Fruit fly (Drosophila melanogaster) whole organism, prepupa: ENCODE data around the gene Cyp4ac3.

Experiments
- Blimp-1 ChIP-seq: fragments of 200-800 bp; sonication (Bioruptor generic); optimal IDR thresholded peaks from 3 replicates; lab custom pipeline; 2017; ENCODE audit warnings: missing biosample characterization, missing genetic modification characterization, mild to moderate bottlenecking, moderate library complexity, missing genetic modification reagents
- CG10631 ChIP-seq: fragments of 200-800 bp; sonication (Bioruptor generic); optimal IDR thresholded peaks from 2 replicates; lab custom pipeline; 2016; ENCODE audit warnings: missing biosample characterization, missing genetic modification characterization
- CG10669 ChIP-seq: fragments of 200-800 bp; sonication (Bioruptor generic); optimal IDR thresholded peaks from 3 replicates; lab custom pipeline; 2018; ENCODE audit warnings: missing biosample characterization, mild to moderate bottlenecking, missing genetic modification characterization, moderate library complexity
- CG11294 ChIP-seq: fragments of 200-800 bp; sonication (Bioruptor generic); IDR thresholded peaks from 2 replicates; pipeline ENCODE4 v1.3.6; 2022; ENCODE audit warnings: missing biosample characterization, missing genetic modification characterization
- CG11762 ChIP-seq: fragments of 200-800 bp; sonication (Bioruptor generic); optimal IDR thresholded peaks from 3 replicates; lab custom pipeline; 2016; ENCODE audit warnings: missing biosample characterization, missing genetic modification characterization; ENCODE audit not compliant: insufficient read depth
- CG11902 ChIP-seq: fragments of 200-800 bp; sonication (Bioruptor generic); optimal IDR thresholded peaks from 3 replicates; lab custom pipeline; 2016; ENCODE audit warnings: missing biosample characterization, missing genetic modification characterization
- CG15336 ChIP-seq: fragments of 200-800 bp; sonication (Bioruptor generic); IDR thresholded peaks from 2 replicates; pipeline ENCODE4 v1.3.6; 2022; ENCODE audit warnings: missing biosample characterization, missing genetic modification characterization
- CG1621 ChIP-seq: fragments of 200-800 bp; sonication (Bioruptor generic); optimal IDR thresholded peaks from 3 replicates; lab custom pipeline; 2018; ENCODE audit warnings: missing biosample characterization, mild to moderate bottlenecking, missing genetic modification characterization
- CG16779 ChIP-seq: fragments of 200-800 bp; sonication (Bioruptor generic); optimal IDR thresholded peaks from 3 replicates; lab custom pipeline; 2017; ENCODE audit warnings: missing biosample characterization, mild to moderate bottlenecking, missing genetic modification characterization
- CG31627 ChIP-seq: fragments of 200-800 bp; sonication (Bioruptor generic); optimal IDR thresholded peaks from 3 replicates; lab custom pipeline; 2016; ENCODE audit warnings: missing biosample characterization, missing genetic modification characterization
- CG32006 ChIP-seq: fragments of 200-800 bp; sonication (Bioruptor generic); optimal IDR thresholded peaks from 3 replicates; lab custom pipeline; 2017; ENCODE audit warnings: missing biosample characterization, mild to moderate bottlenecking, missing genetic modification characterization
- CG34406 ChIP-seq: fragments of 200-800 bp; sonication (Bioruptor generic); optimal IDR thresholded peaks from 3 replicates; lab custom pipeline; 2016; ENCODE audit warnings: missing biosample characterization, missing genetic modification characterization
- CG3919 ChIP-seq: fragments of 200-800 bp; sonication (Bioruptor generic); optimal IDR thresholded peaks from 3 replicates; lab custom pipeline; 2016; ENCODE audit warnings: missing biosample characterization, missing genetic modification characterization
- CG4318 ChIP-seq: fragments of 200-800 bp; sonication (Bioruptor generic); optimal IDR thresholded peaks from 3 replicates; lab custom pipeline; 2017; ENCODE audit warnings: missing biosample characterization, mild to moderate bottlenecking, missing genetic modification characterization
- CG6163 ChIP-seq: fragments of 200-800 bp; sonication (Bioruptor generic); IDR thresholded peaks from 3 replicates; pipeline ENCODE4 v1.3.6; 2022; ENCODE audit warnings: missing biosample characterization, missing genetic modification characterization
- CG6276 ChIP-seq: fragments of 200-800 bp; sonication (Bioruptor generic); optimal IDR thresholded peaks from 2 replicates; lab custom pipeline; 2017; ENCODE audit warnings: missing biosample characterization, mild to moderate bottlenecking, missing genetic modification characterization
- CG6792 ChIP-seq: fragments of 200-800 bp; sonication (Bioruptor generic); optimal IDR thresholded peaks from 3 replicates; lab custom pipeline; 2016; ENCODE audit warnings: missing biosample characterization, missing genetic modification characterization
- CG7368 ChIP-seq: fragments of 200-800 bp; sonication (Bioruptor generic); optimal IDR thresholded peaks from 3 replicates; lab custom pipeline; 2016; ENCODE audit warnings: missing biosample characterization, missing genetic modification characterization
- CG8119 ChIP-seq: fragments of 200-800 bp; sonication (Bioruptor generic); IDR thresholded peaks from 3 replicates; pipeline ENCODE4 v1.3.6; 2022; ENCODE audit warnings: missing biosample characterization, missing genetic modification characterization
- CG8319 ChIP-seq: fragments of 200-800 bp; sonication (Bioruptor generic); optimal IDR thresholded peaks from 3 replicates; lab custom pipeline; 2016; ENCODE audit warnings: missing biosample characterization, missing genetic modification characterization
- CG8632 ChIP-seq: fragments of 200-800 bp; sonication (Bioruptor generic); optimal IDR thresholded peaks from 3 replicates; lab custom pipeline; 2016; ENCODE audit warnings: missing biosample characterization, missing genetic modification characterization
- Eip75B ChIP-seq: fragments of 200-800 bp; sonication (Bioruptor generic); optimal IDR thresholded peaks from 3 replicates; lab custom pipeline; 2016; ENCODE audit warnings: missing biosample characterization, missing genetic modification characterization
- Eip78C ChIP-seq: fragments of 200-800 bp; sonication (Bioruptor generic); peaks from one replicate; lab custom pipeline; 2016; ENCODE audit warnings: missing biosample characterization, missing genetic modification characterization
- Eip93F ChIP-seq: fragments of 200-800 bp; sonication (Bioruptor generic); optimal IDR thresholded peaks from 2 replicates; lab custom pipeline; 2016; ENCODE audit warnings: missing biosample characterization, mild to moderate bottlenecking, missing genetic modification characterization
- Ets21C ChIP-seq: fragments of 200-800 bp; sonication (Bioruptor generic); optimal IDR thresholded peaks from 3 replicates; lab custom pipeline; 2016; ENCODE audit warnings: missing biosample characterization, missing genetic modification characterization
- Ets96B ChIP-seq: fragments of 200-800 bp; optimal IDR thresholded peaks from 2 replicates; lab custom pipeline; 2019; ENCODE audit warnings: missing biosample characterization, mild to moderate bottlenecking, missing genetic modification characterization, moderate library complexity
- Gug ChIP-seq: fragments of 200-800 bp; sonication (Bioruptor generic); IDR thresholded peaks from 2 replicates; pipeline ENCODE4 v1.3.6; 2022; ENCODE audit warnings: missing biosample characterization, missing genetic modification characterization
- Hr39 ChIP-seq: fragments of 200-800 bp; sonication (Bioruptor generic); optimal IDR thresholded peaks from 2 replicates; lab custom pipeline; 2016; ENCODE audit warnings: missing biosample characterization, missing genetic modification characterization
- Hr4 ChIP-seq: fragments of 200-800 bp; sonication (Bioruptor generic); optimal IDR thresholded peaks from 3 replicates; lab custom pipeline; 2016; ENCODE audit warnings: missing biosample characterization, missing genetic modification characterization
- Lpt ChIP-seq: fragments of 200-800 bp; sonication (Bioruptor generic); optimal IDR thresholded peaks from 3 replicates; lab custom pipeline; 2016; ENCODE audit warnings: missing biosample characterization, missing genetic modification characterization
- Met ChIP-seq: fragments of 200-800 bp; sonication (Bioruptor generic); optimal IDR thresholded peaks from 3 replicates; lab custom pipeline; 2016; ENCODE audit warnings: missing biosample characterization, missing genetic modification characterization
- OdsH ChIP-seq: fragments of 200-800 bp; sonication (Bioruptor generic); optimal IDR thresholded peaks from 3 replicates; lab custom pipeline; 2016; ENCODE audit warnings: missing biosample characterization, missing genetic modification characterization
- Smox ChIP-seq: fragments of 200-800 bp; sonication (Bioruptor generic); optimal IDR thresholded peaks from 3 replicates; lab custom pipeline; 2016; ENCODE audit warnings: missing biosample characterization, missing genetic modification characterization
- Sox102F ChIP-seq: fragments of 200-800 bp; sonication (Bioruptor generic); optimal IDR thresholded peaks from 2 replicates; lab custom pipeline; 2016; ENCODE audit warnings: missing biosample characterization, mild to moderate bottlenecking, missing genetic modification characterization
- Sox14 ChIP-seq: fragments of 200-800 bp; sonication (Bioruptor generic); optimal IDR thresholded peaks from 3 replicates; lab custom pipeline; 2016; ENCODE audit warnings: missing biosample characterization, missing genetic modification characterization
- Sox15 ChIP-seq: fragments of 200-800 bp; sonication (Bioruptor generic); optimal IDR thresholded peaks from 3 replicates; lab custom pipeline; 2016; ENCODE audit warnings: missing biosample characterization, missing genetic modification characterization
- achi ChIP-seq: fragments of 200-800 bp; sonication (Bioruptor generic); optimal IDR thresholded peaks from 3 replicates; lab custom pipeline; 2016; ENCODE audit warnings: missing biosample characterization, missing genetic modification characterization
- dac ChIP-seq: fragments of 200-800 bp; sonication (Bioruptor generic); optimal IDR thresholded peaks from 2 replicates; lab custom pipeline; 2017; ENCODE audit warnings: missing biosample characterization, mild to moderate bottlenecking, missing genetic modification characterization
- dsx ChIP-seq: fragments of 200-800 bp; optimal IDR thresholded peaks from 3 replicates; lab custom pipeline; 2019; ENCODE audit warnings: missing biosample characterization, mild to moderate bottlenecking, missing genetic modification characterization, moderate library complexity; ENCODE audit not compliant: poor library complexity, severe bottlenecking
- eg ChIP-seq: fragments of 200-800 bp; sonication (Bioruptor generic); IDR thresholded peaks from 3 replicates; pipeline ENCODE4 v1.3.6; 2022; ENCODE audit warnings: missing biosample characterization, missing genetic modification characterization
- esn ChIP-seq: fragments of 200-800 bp; sonication (Bioruptor generic); optimal IDR thresholded peaks from 2 replicates; lab custom pipeline; 2016; ENCODE audit warnings: missing biosample characterization, mild to moderate bottlenecking, missing genetic modification characterization, moderate library complexity
- fd59A ChIP-seq: fragments of 200-800 bp; sonication (Bioruptor generic); optimal IDR thresholded peaks from 2 replicates; lab custom pipeline; 2017; ENCODE audit warnings: missing biosample characterization, mild to moderate bottlenecking, missing genetic modification characterization, missing genetic modification reagents
- fkh ChIP-seq: fragments of 200-800 bp; sonication (Bioruptor generic); optimal IDR thresholded peaks from 3 replicates; lab custom pipeline; 2017; ENCODE audit warnings: missing biosample characterization, mild to moderate bottlenecking, missing genetic modification characterization, moderate library complexity
- lz ChIP-seq: fragments of 200-800 bp; sonication (Bioruptor generic); optimal IDR thresholded peaks from 3 replicates; lab custom pipeline; 2016; ENCODE audit warnings: missing biosample characterization, missing genetic modification characterization
- net ChIP-seq: fragments of 200-800 bp; sonication (Bioruptor generic); optimal IDR thresholded peaks from 3 replicates; lab custom pipeline; 2016; ENCODE audit warnings: missing biosample characterization, missing genetic modification characterization
- salr ChIP-seq, 2 experiments: fragments of 200-800 bp; sonication (Bioruptor generic); optimal IDR thresholded peaks; 3 replicates each; lab custom pipeline; 2016 to 2018; ENCODE audit warnings: missing biosample characterization in 2 of 2, missing genetic modification characterization in 2 of 2, mild to moderate bottlenecking in 1 of 2
- spab ChIP-seq: fragments of 200-800 bp; sonication (Bioruptor generic); optimal IDR thresholded peaks from 2 replicates; lab custom pipeline; 2017; ENCODE audit warnings: missing biosample characterization, mild to moderate bottlenecking, missing genetic modification characterization, missing genetic modification reagents
- ss ChIP-seq, 2 experiments: fragments of 200-800 bp; sonication (Bioruptor generic); optimal IDR thresholded peaks; 2 replicates in 1 of 2; 3 replicates in 1 of 2; lab custom pipeline; 2017 to 2018; ENCODE audit warnings: mild to moderate bottlenecking in 2 of 2, missing biosample characterization in 2 of 2, missing genetic modification characterization in 2 of 2, moderate library complexity in 1 of 2
- svp ChIP-seq: fragments of 200-800 bp; sonication (Bioruptor generic); peaks from one replicate; lab custom pipeline; 2016; ENCODE audit warnings: missing biosample characterization, missing genetic modification characterization
- topi ChIP-seq: fragments of 200-800 bp; sonication (Bioruptor generic); optimal IDR thresholded peaks from 3 replicates; lab custom pipeline; 2016; ENCODE audit warnings: missing biosample characterization, missing genetic modification characterization
- vri ChIP-seq: fragments of 200-800 bp; sonication (Bioruptor generic); optimal IDR thresholded peaks from 3 replicates; lab custom pipeline; 2016; ENCODE audit warnings: missing biosample characterization, mild to moderate bottlenecking, missing genetic modification characterization

Cyp4ac3 gene

dm6 chr2L:5298978-5299627 lies 30.8 kb downstream of the Cyp4ac3 start:
- peak; percentile 85 for TF ChIP-seq svp (GFP tag; lab: Kevin White, UChicago)
- peak; percentile 22 for TF ChIP-seq CG11762 (GFP tag; lab: Kevin White, UChicago)
- TF ChIP-seq lz (GFP tag; lab: Kevin White, UChicago), result peak; percentile 70
- TF ChIP-seq fd59A (GFP tag; lab: Kevin White, UChicago), result no peak
- peak; percentile 50 for TF ChIP-seq net (GFP tag; lab: Kevin White, UChicago)
- TF ChIP-seq CG11294 (GFP tag; lab: Robert Waterston, UW), result no peak
- no peak for TF ChIP-seq vri (GFP tag; lab: Kevin White, UChicago)
- peak; percentile 77 for TF ChIP-seq Sox14
- peak; percentile 78 for TF ChIP-seq CG6792
- peak; percentile 86 for TF ChIP-seq Met
- peak; percentile 29; the same call in 1 of the 2 replicates for TF ChIP-seq Gug
- TF ChIP-seq Ets96B (tag; lab: Kevin White, UChicago), result peak; percentile 17
- TF ChIP-seq CG15336 (GFP tag; lab: Robert Waterston, UW), result peak; percentile 75
- peak; percentile 79 for TF ChIP-seq Sox102F (GFP tag; lab: Kevin White, UChicago)
- TF ChIP-seq Hr4 (GFP tag; lab: Kevin White, UChicago), result peak; percentile 59
- TF ChIP-seq Eip93F, result peak; percentile 75
- peak; percentile 55 for TF ChIP-seq CG8319 (GFP tag; lab: Kevin White, UChicago)
- TF ChIP-seq dac, result peak; percentile 69
- TF ChIP-seq CG34406 (GFP tag; lab: Kevin White, UChicago), result peak; percentile 76
- peak; percentile 91 for TF ChIP-seq esn (GFP tag; lab: Kevin White, UChicago)
- TF ChIP-seq Ets21C, result peak; percentile 73
- TF ChIP-seq eg, result peak; percentile 75
- peak; percentile 66 for TF ChIP-seq Blimp-1
- peak; percentile 80 for TF ChIP-seq Smox (GFP tag; lab: Kevin White, UChicago)
- no peak for TF ChIP-seq spab
- TF ChIP-seq CG31627 (GFP tag; lab: Kevin White, UChicago), result peak; percentile 73
- TF ChIP-seq CG6276, result peak; percentile 34
- TF ChIP-seq Eip75B (GFP tag; lab: Kevin White, UChicago), result peak; percentile 56
- peak; percentile 71 for TF ChIP-seq Hr39 (GFP tag; lab: Kevin White, UChicago)
- peak; percentile 34 for TF ChIP-seq CG4318 (GFP tag; lab: Kevin White, UChicago)
- peak in 1 of 2 experiments; percentile 46 for TF ChIP-seq salr (GFP tag; optimal IDR thresholded peaks at IDR 0.05; lab: Kevin White, UChicago)
- peak; percentile 61 for TF ChIP-seq CG11902
- peak; percentile 76 for TF ChIP-seq topi (GFP tag; lab: Kevin White, UChicago)
- TF ChIP-seq Sox15 (GFP tag; lab: Kevin White, UChicago), result peak; percentile 49
- TF ChIP-seq OdsH, result peak; percentile 83
- TF ChIP-seq CG8119 (GFP tag; lab: Robert Waterston, UW), result peak; percentile 70
- TF ChIP-seq ss (GFP tag; optimal IDR thresholded peaks at IDR 0.05; lab: Kevin White, UChicago), result no peak
- TF ChIP-seq CG7368 (GFP tag; lab: Kevin White, UChicago), result peak; percentile 38
- TF ChIP-seq Eip78C (GFP tag; lab: Kevin White, UChicago), result peak; percentile 91
- TF ChIP-seq CG32006 (GFP tag; lab: Kevin White, UChicago), result peak; percentile 76
- TF ChIP-seq Lpt, result peak; percentile 5
- TF ChIP-seq CG3919, result peak; percentile 70
- peak; percentile 13 for TF ChIP-seq fkh
- TF ChIP-seq dsx (GFP tag; lab: Kevin White, UChicago), result peak; percentile 41
- TF ChIP-seq CG16779 (tag; lab: Kevin White, UChicago), result peak; percentile 28
- peak; percentile 40; the same call in 1 of the 3 replicates for TF ChIP-seq CG6163
- peak; percentile 70 for TF ChIP-seq achi (GFP tag; lab: Kevin White, UChicago)
- no peak for TF ChIP-seq CG1621 (tag; lab: Kevin White, UChicago)
- TF ChIP-seq CG10631 (GFP tag; lab: Kevin White, UChicago), result peak; percentile 40
- no peak for TF ChIP-seq CG10669 (GFP tag; lab: Kevin White, UChicago)
- TF ChIP-seq CG8632 (GFP tag; lab: Kevin White, UChicago), result peak; percentile 74
